Fruit fly (Drosophila melanogaster) whole organism, embryonic: ENCODE data around the gene Ntf-2.
A peak's percentile ranks its signal among the peaks of the same experiment; 100 is the strongest.

Experiments
- Adf1 ChIP-seq: fragments of 200-800 bp; sonication (Bioruptor generic); IDR thresholded peaks from 2 replicates; pipeline ENCODE4 v1.3.6; 2022; ENCODE audit warnings: missing biosample characterization, missing genetic modification characterization
- BEAF-32 ChIP-seq: fragments of 200-800 bp; sonication (Bioruptor generic); optimal IDR thresholded peaks from 3 replicates; lab custom pipeline; 2017; ENCODE audit warnings: missing biosample characterization, missing genetic modification characterization, mild to moderate bottlenecking, moderate library complexity, missing genetic modification reagents
- Bdp1 ChIP-seq: fragments of 200-800 bp; sonication (Bioruptor generic); optimal IDR thresholded peaks from 3 replicates; lab custom pipeline; 2016; ENCODE audit warnings: missing biosample characterization, missing genetic modification characterization
- Bgb ChIP-seq: fragments of 200-800 bp; sonication (Bioruptor generic); IDR thresholded peaks from 2 replicates; pipeline ENCODE4 v1.3.6; 2022; ENCODE audit warnings: missing biosample characterization, missing genetic modification characterization; ENCODE audit not compliant: partially characterized antibody
- CG1024 ChIP-seq: fragments of 200-800 bp; sonication (Bioruptor generic); IDR thresholded peaks from 2 replicates; pipeline ENCODE4 v1.3.6; 2022; ENCODE audit warnings: missing biosample characterization, missing genetic modification characterization
- CG10654 ChIP-seq: fragments of 200-800 bp; sonication (Bioruptor generic); optimal IDR thresholded peaks from 2 replicates; lab custom pipeline; 2016; ENCODE audit warnings: missing biosample characterization, missing genetic modification characterization
- CG11456 ChIP-seq: fragments of 200-800 bp; sonication (Bioruptor generic); IDR thresholded peaks from 3 replicates; pipeline ENCODE4 v1.3.6; 2022; ENCODE audit warnings: missing biosample characterization, missing genetic modification characterization
- CG11695 ChIP-seq: fragments of 200-800 bp; sonication (Bioruptor generic); IDR thresholded peaks from 3 replicates; pipeline ENCODE4 v1.3.6; 2022; ENCODE audit warnings: missing biosample characterization, missing genetic modification characterization
- CG12071 ChIP-seq: fragments of 200-800 bp; sonication (Bioruptor generic); optimal IDR thresholded peaks from 3 replicates; lab custom pipeline; 2018; ENCODE audit warnings: missing biosample characterization, mild to moderate bottlenecking, missing genetic modification characterization
- CG12769 ChIP-seq: fragments of 200-800 bp; sonication (Bioruptor generic); optimal IDR thresholded peaks from 2 replicates; lab custom pipeline; 2019; ENCODE audit warnings: missing biosample characterization, mild to moderate bottlenecking, missing genetic modification characterization, moderate library complexity
- CG13287 ChIP-seq: fragments of 200-800 bp; sonication (Bioruptor generic); IDR thresholded peaks from 2 replicates; pipeline ENCODE4 v1.3.6; 2022; ENCODE audit warnings: missing biosample characterization, missing genetic modification characterization; ENCODE audit not compliant: partially characterized antibody
- CG13775 ChIP-seq: fragments of 200-800 bp; sonication (Bioruptor generic); optimal IDR thresholded peaks from 3 replicates; lab custom pipeline; 2017; ENCODE audit warnings: missing biosample characterization, mild to moderate bottlenecking, missing genetic modification characterization
- CG14014 ChIP-seq: fragments of 200-800 bp; sonication (Bioruptor generic); IDR thresholded peaks from 2 replicates; pipeline ENCODE4 v1.3.6; 2022; ENCODE audit warnings: missing biosample characterization, missing genetic modification characterization
- CG14050 ChIP-seq: fragments of 200-800 bp; sonication (Bioruptor generic); IDR thresholded peaks from 3 replicates; pipeline ENCODE4 v1.3.6; 2022; ENCODE audit warnings: missing biosample characterization, missing genetic modification characterization
- CG14441 ChIP-seq: fragments of 200-800 bp; sonication (Bioruptor generic); IDR thresholded peaks from 2 replicates; pipeline ENCODE4 v1.3.6; 2022; ENCODE audit warnings: missing biosample characterization, missing genetic modification characterization
- CG15269 ChIP-seq: fragments of 200-800 bp; sonication (Bioruptor generic); optimal IDR thresholded peaks from 2 replicates; lab custom pipeline; 2018; ENCODE audit warnings: missing biosample characterization, mild to moderate bottlenecking, missing genetic modification characterization, moderate library complexity
- CG1602 ChIP-seq: fragments of 200-800 bp; sonication (Bioruptor generic); optimal IDR thresholded peaks from 3 replicates; lab custom pipeline; 2016; ENCODE audit warnings: missing biosample characterization, missing genetic modification characterization
- CG17385 ChIP-seq: fragments of 200-800 bp; sonication (Bioruptor generic); optimal IDR thresholded peaks from 3 replicates; lab custom pipeline; 2018; ENCODE audit warnings: missing biosample characterization, mild to moderate bottlenecking, missing genetic modification characterization
- CG42726 ChIP-seq: fragments of 200-800 bp; sonication (Bioruptor generic); IDR thresholded peaks from 2 replicates; pipeline ENCODE4 v1.3.6; 2022; ENCODE audit warnings: missing biosample characterization, missing genetic modification characterization; ENCODE audit not compliant: partially characterized antibody
- CG4854 ChIP-seq: fragments of 200-800 bp; sonication (Bioruptor generic); optimal IDR thresholded peaks from 2 replicates; lab custom pipeline; 2016; ENCODE audit warnings: missing biosample characterization, missing genetic modification characterization, inconsistent platforms
- CG6683 ChIP-seq: fragments of 200-800 bp; sonication (Bioruptor generic); optimal IDR thresholded peaks from 2 replicates; lab custom pipeline; 2017; ENCODE audit warnings: missing biosample characterization, mild to moderate bottlenecking, missing genetic modification characterization, missing genetic modification reagents
- Dp ChIP-seq: fragments of 200-800 bp; sonication (Bioruptor generic); optimal IDR thresholded peaks from 2 replicates; lab custom pipeline; 2018; ENCODE audit warnings: missing biosample characterization, mild to moderate bottlenecking, missing genetic modification characterization, moderate library complexity
- E2f2 ChIP-seq: fragments of 200-800 bp; sonication (Bioruptor generic); IDR thresholded peaks from 2 replicates; pipeline ENCODE4 v1.3.6; 2022; ENCODE audit warnings: missing biosample characterization, missing genetic modification characterization
- H15 ChIP-seq: fragments of 200-800 bp; sonication (Bioruptor generic); IDR thresholded peaks from 3 replicates; pipeline ENCODE4 v1.3.6; 2022; ENCODE audit warnings: missing biosample characterization, missing genetic modification characterization
- H2.0 ChIP-seq: fragments of 200-800 bp; sonication (Bioruptor generic); IDR thresholded peaks from 2 replicates; pipeline ENCODE4 v1.3.6; 2022; ENCODE audit warnings: missing biosample characterization, missing genetic modification characterization
- Hey ChIP-seq: fragments of 200-800 bp; sonication (Bioruptor generic); optimal IDR thresholded peaks from 3 replicates; lab custom pipeline; 2018; ENCODE audit warnings: missing biosample characterization, mild to moderate bottlenecking, missing genetic modification characterization
- MESR4 ChIP-seq: fragments of 200-800 bp; sonication (Bioruptor generic); optimal IDR thresholded peaks from 2 replicates; lab custom pipeline; 2018; ENCODE audit warnings: missing biosample characterization, mild to moderate bottlenecking, missing genetic modification characterization, moderate library complexity
- Max ChIP-seq: fragments of 200-800 bp; sonication (Bioruptor generic); optimal IDR thresholded peaks from 2 replicates; lab custom pipeline; 2016; ENCODE audit warnings: missing biosample characterization, mild to moderate bottlenecking, missing genetic modification characterization
- Opbp ChIP-seq: fragments of 200-800 bp; sonication (Bioruptor generic); IDR thresholded peaks from 3 replicates; pipeline ENCODE4 v1.3.6; 2022; ENCODE audit warnings: missing biosample characterization, missing genetic modification characterization; ENCODE audit not compliant: partially characterized antibody
- Optix ChIP-seq: fragments of 200-800 bp; sonication (Bioruptor generic); IDR thresholded peaks from 3 replicates; pipeline ENCODE4 v1.3.6; 2022; ENCODE audit warnings: missing biosample characterization, missing genetic modification characterization
- Spps ChIP-seq: fragments of 200-800 bp; sonication (Bioruptor generic); optimal IDR thresholded peaks from 2 replicates; lab custom pipeline; 2018; ENCODE audit warnings: missing biosample characterization, mild to moderate bottlenecking, missing genetic modification characterization
- Sry-δ ChIP-seq: fragments of 200-800 bp; sonication (Bioruptor generic); optimal IDR thresholded peaks from 2 replicates; lab custom pipeline; 2016; ENCODE audit warnings: missing biosample characterization, missing genetic modification characterization
- TFAM ChIP-seq: fragments of 200-800 bp; sonication (Bioruptor generic); optimal IDR thresholded peaks from 2 replicates; lab custom pipeline; 2017; ENCODE audit warnings: missing biosample characterization, missing genetic modification characterization, inconsistent platforms
- aop ChIP-seq: fragments of 200-800 bp; sonication (Bioruptor generic); IDR thresholded peaks from 2 replicates; pipeline ENCODE4 v1.3.6; 2022; ENCODE audit warnings: missing biosample characterization, missing genetic modification characterization
- ap ChIP-seq: fragments of 200-800 bp; sonication (Bioruptor generic); IDR thresholded peaks from 2 replicates; pipeline ENCODE4 v1.3.6; 2022; ENCODE audit warnings: missing biosample characterization, missing genetic modification characterization
- az2 ChIP-seq: fragments of 200-800 bp; sonication (Bioruptor generic); optimal IDR thresholded peaks from 3 replicates; lab custom pipeline; 2016; ENCODE audit warnings: missing biosample characterization, missing genetic modification characterization
- bbx ChIP-seq: fragments of 200-800 bp; sonication (Bioruptor generic); IDR thresholded peaks from 2 replicates; pipeline ENCODE4 v1.3.6; 2022; ENCODE audit warnings: missing biosample characterization, missing genetic modification characterization; ENCODE audit not compliant: partially characterized antibody
- br ChIP-seq: fragments of >200 bp; optimal IDR thresholded peaks from 2 replicates; lab custom pipeline; 2017
- btn ChIP-seq: fragments of 200-800 bp; sonication (Bioruptor generic); optimal IDR thresholded peaks from 2 replicates; lab custom pipeline; 2016; ENCODE audit warnings: missing biosample characterization, missing genetic modification characterization
- caup ChIP-seq: fragments of 200-800 bp; sonication (Bioruptor generic); optimal IDR thresholded peaks from 3 replicates; lab custom pipeline; 2017; ENCODE audit warnings: missing biosample characterization, mild to moderate bottlenecking, missing genetic modification characterization, moderate library complexity; ENCODE audit not compliant: severe bottlenecking
- dm ChIP-seq: fragments of 200-800 bp; sonication (Bioruptor generic); optimal IDR thresholded peaks from 3 replicates; lab custom pipeline; 2016; ENCODE audit warnings: missing biosample characterization, missing genetic modification characterization
- dysf ChIP-seq: fragments of 200-800 bp; sonication (Bioruptor generic); IDR thresholded peaks from 3 replicates; pipeline ENCODE4 v1.3.6; 2022; ENCODE audit warnings: missing biosample characterization, missing genetic modification characterization
- gcm2 ChIP-seq: fragments of 200-800 bp; sonication (Bioruptor generic); optimal IDR thresholded peaks from 2 replicates; lab custom pipeline; 2016; ENCODE audit warnings: missing biosample characterization, missing genetic modification characterization
- grau ChIP-seq: fragments of 200-800 bp; optimal IDR thresholded peaks from 3 replicates; lab custom pipeline; 2019; ENCODE audit warnings: missing biosample characterization, mild to moderate bottlenecking, missing genetic modification characterization, moderate library complexity
- jing ChIP-seq: fragments of 200-800 bp; sonication (Bioruptor generic); optimal IDR thresholded peaks from 2 replicates; lab custom pipeline; 2018; ENCODE audit warnings: missing biosample characterization, mild to moderate bottlenecking, missing genetic modification characterization
- kni ChIP-seq: fragments of 200-800 bp; sonication (Bioruptor generic); optimal IDR thresholded peaks from 3 replicates; lab custom pipeline; 2017; ENCODE audit warnings: mild to moderate bottlenecking, missing biosample characterization, missing genetic modification reagents, missing genetic modification characterization
- lab ChIP-seq: fragments of 200-800 bp; sonication (Bioruptor generic); optimal IDR thresholded peaks from 3 replicates; lab custom pipeline; 2017; ENCODE audit warnings: missing biosample characterization, missing genetic modification characterization, mild to moderate bottlenecking, moderate library complexity, missing genetic modification reagents
- lbe ChIP-seq: fragments of 200-800 bp; sonication (Bioruptor generic); optimal IDR thresholded peaks from 2 replicates; lab custom pipeline; 2016; ENCODE audit warnings: missing biosample characterization, mild to moderate bottlenecking, missing genetic modification characterization
- pita ChIP-seq: fragments of 200-800 bp; sonication (Bioruptor generic); optimal IDR thresholded peaks from 2 replicates; lab custom pipeline; 2017; ENCODE audit warnings: missing biosample characterization, mild to moderate bottlenecking, missing genetic modification characterization
- shn ChIP-seq: fragments of 200-800 bp; sonication (Bioruptor generic); optimal IDR thresholded peaks from 3 replicates; lab custom pipeline; 2016; ENCODE audit warnings: missing biosample characterization, missing genetic modification characterization
- slbo ChIP-seq: fragments of 200-800 bp; sonication (Bioruptor generic); IDR thresholded peaks from 2 replicates; pipeline ENCODE4 v1.3.6; 2022; ENCODE audit warnings: missing biosample characterization, missing genetic modification characterization
- toy ChIP-seq: fragments of 200-800 bp; sonication (Bioruptor generic); IDR thresholded peaks from 2 replicates; pipeline ENCODE4 v1.3.6; 2022; ENCODE audit warnings: missing biosample characterization, missing genetic modification characterization

Gene Ntf-2

DNA sequence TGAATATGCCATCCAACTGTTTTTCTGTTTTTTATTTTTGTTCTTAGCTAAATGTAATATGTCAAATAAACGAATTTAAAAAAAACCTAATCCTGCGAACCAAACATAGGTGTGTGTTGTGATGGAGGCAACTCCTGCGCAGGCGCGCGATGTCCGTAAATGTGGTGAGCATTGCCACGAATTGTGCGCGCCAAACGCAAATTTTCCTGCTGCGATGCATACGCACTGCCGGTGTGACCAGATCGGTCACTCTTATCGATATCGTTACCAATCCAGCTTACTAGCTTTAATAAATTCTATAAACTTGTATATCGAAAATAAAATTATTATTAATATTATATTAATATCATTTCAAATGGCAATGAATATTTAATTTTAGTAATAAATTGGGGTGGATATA lies 631 bp upstream of the Ntf-2 start (continued):
- TF ChIP-seq toy (GFP tag; lab: Robert Waterston, UW) (no peak), CG42726 (GFP tag; lab: Robert Waterston, UW) (0 out of 2 replicates have a peak, but pooled peaks have one; percentile 10), Bdp1 (no peak), br (no peak), dm (GFP tag; lab: Kevin White, UChicago) (no peak), Sry-δ (GFP tag; lab: Kevin White, UChicago) (no peak), CG12769 (tag; lab: Kevin White, UChicago) (no peak), Dp (GFP tag; lab: Kevin White, UChicago) (peak; percentile 19), BEAF-32 (GFP tag; lab: Kevin White, UChicago) (no peak), btn (GFP tag; lab: Kevin White, UChicago) (no peak), bbx (GFP tag; lab: Robert Waterston, UW) (peak; percentile 17; the same call in 1 of the 2 replicates), pita (GFP tag; lab: Kevin White, UChicago) (no peak), shn (GFP tag; lab: Kevin White, UChicago) (no peak), CG10654 (GFP tag; lab: Kevin White, UChicago) (no peak), Optix (GFP tag; lab: Robert Waterston, UW) (no peak), CG4854 (GFP tag; lab: Kevin White, UChicago) (no peak), CG13287 (no peak; the same call in 1 of the 2 replicates), E2f2 (GFP tag; lab: Robert Waterston, UW) (peak; percentile 71), H15 (no peak), az2 (GFP tag; lab: Kevin White, UChicago) (no peak), ap (GFP tag; lab: Robert Waterston, UW) (no peak), CG1024 (GFP tag; lab: Robert Waterston, UW) (no peak), dysf (GFP tag; lab: Robert Waterston, UW) (no peak), CG14050 (GFP tag; lab: Robert Waterston, UW) (no peak), Opbp (GFP tag; lab: Robert Waterston, UW) (peak; percentile 22; the same call in 1 of the 3 replicates), CG14014 (GFP tag; lab: Robert Waterston, UW) (no peak), jing (GFP tag; lab: Kevin White, UChicago) (no peak), lab (GFP tag; lab: Kevin White, UChicago) (no peak), Spps (tag; lab: Kevin White, UChicago) (no peak), H2.0 (GFP tag; lab: Robert Waterston, UW) (no peak), gcm2 (GFP tag; lab: Kevin White, UChicago) (no peak), grau (tag; lab: Kevin White, UChicago) (no peak), CG17385 (GFP tag; lab: Kevin White, UChicago) (no peak), aop (no peak), CG14441 (GFP tag; lab: Robert Waterston, UW) (no peak), CG12071 (no peak), MESR4 (no peak), kni (no peak), lbe (GFP tag; lab: Kevin White, UChicago) (no peak), Hey (tag; lab: Kevin White, UChicago) (no peak), CG11695 (GFP tag; lab: Robert Waterston, UW) (no peak), CG11456 (GFP tag; lab: Robert Waterston, UW) (no peak), caup (GFP tag; lab: Kevin White, UChicago) (no peak), CG13775 (GFP tag; lab: Kevin White, UChicago) (no peak), TFAM (GFP tag; lab: Kevin White, UChicago) (no peak), CG6683 (GFP tag; lab: Kevin White, UChicago) (no peak), CG15269 (tag; lab: Kevin White, UChicago) (no peak), Adf1 (no peak), CG1602 (GFP tag; lab: Kevin White, UChicago) (no peak), slbo (GFP tag; lab: Robert Waterston, UW) (no peak), Bgb (GFP tag; lab: Robert Waterston, UW) (peak; percentile 20; the same call in 1 of the 2 replicates), Max (no peak)
